Fruit fly (Drosophila melanogaster): ENCODE measurements around the gene CG42717.

CG42717 gene

dm6 chr3L:16037048-16037477, 4.1 kb upstream of the CG42717 start (continued):
- peak; percentile 92 for TF ChIP-seq CG1603 (tag; optimal IDR thresholded peaks at IDR 0.05)
- TF ChIP-seq sqz (GFP tag; optimal IDR thresholded peaks at IDR 0.05) = no peak
- TF ChIP-seq inv (GFP tag; IDR thresholded peaks at IDR 0.05; ENCODE audit: partially characterized antibody) = no peak; the same call in 1 of the 2 replicates
- TF ChIP-seq Dad (GFP tag; optimal IDR thresholded peaks at IDR 0.05) = peak; percentile 73
- TF ChIP-seq cwo (GFP tag; optimal IDR thresholded peaks at IDR 0.05) = peak; percentile 72
- TF ChIP-seq ab (GFP tag; optimal IDR thresholded peaks at IDR 0.05) = no peak
- peak; percentile 81 for TF ChIP-seq H2.0 (GFP tag; IDR thresholded peaks at IDR 0.05)
- TF ChIP-seq luna (GFP tag; optimal IDR thresholded peaks at IDR 0.05) = peak; percentile 79
- peak; percentile 47 for TF ChIP-seq Max (GFP tag; optimal IDR thresholded peaks at IDR 0.05)
- peak; percentile 77 for TF ChIP-seq Meics (GFP tag; optimal IDR thresholded peaks at IDR 0.05)
- peak; percentile 46 for TF ChIP-seq salm (tag; optimal IDR thresholded peaks at IDR 0.05)
- TF ChIP-seq CG18764 (GFP tag; optimal IDR thresholded peaks at IDR 0.05) = peak; percentile 44
- peak; percentile 71 for TF ChIP-seq CG10209 (GFP tag; optimal IDR thresholded peaks at IDR 0.05)
- TF ChIP-seq NC2α (GFP tag; optimal IDR thresholded peaks at IDR 0.05) = peak; percentile 48
- TF ChIP-seq so (GFP tag; IDR thresholded peaks at IDR 0.05) = peak; percentile 88
- TF ChIP-seq CG2120 (GFP tag; optimal IDR thresholded peaks at IDR 0.05) = peak; percentile 89
- TF ChIP-seq maf-S (GFP tag; optimal IDR thresholded peaks at IDR 0.05) = peak; percentile 67
- TF ChIP-seq ap (GFP tag; IDR thresholded peaks at IDR 0.05) = peak; percentile 64
- peak; percentile 56 for TF ChIP-seq gsb-n (tag; optimal IDR thresholded peaks at IDR 0.05)
- TF ChIP-seq mirr (GFP tag; optimal IDR thresholded peaks at IDR 0.05) = no peak
- TF ChIP-seq tx (GFP tag; optimal IDR thresholded peaks at IDR 0.05) = peak; percentile 43
- TF ChIP-seq row (GFP tag; IDR thresholded peaks at IDR 0.05) = peak; percentile 80
- TF ChIP-seq CoRest (tag; optimal IDR thresholded peaks at IDR 0.05) = peak; percentile 78
- peak; percentile 70; the same call in 1 of the 2 replicates for TF ChIP-seq CG31441 (GFP tag; IDR thresholded peaks at IDR 0.05)
- TF ChIP-seq CG17186 (GFP tag; optimal IDR thresholded peaks at IDR 0.05) = peak; percentile 53
- peak; percentile 86 for TF ChIP-seq CrebB (tag; optimal IDR thresholded peaks at IDR 0.05)
- peak; percentile 80 for TF ChIP-seq Awh (GFP tag; IDR thresholded peaks at IDR 0.05)
- peak; percentile 81 for TF ChIP-seq CG10147 (GFP tag; optimal IDR thresholded peaks at IDR 0.05)
- TF ChIP-seq CG17359 (tag; optimal IDR thresholded peaks at IDR 0.05) = peak; percentile 74
- TF ChIP-seq Side (GFP tag; optimal IDR thresholded peaks at IDR 0.05) = peak; percentile 71
- TF ChIP-seq Hr39 (optimal IDR thresholded peaks at IDR 0.05) = no peak
- peak; percentile 68 for TF ChIP-seq CG10979 (tag; optimal IDR thresholded peaks at IDR 0.05)
- peak; percentile 75 for TF ChIP-seq CG12155 (GFP tag; optimal IDR thresholded peaks at IDR 0.05)
- peak; percentile 57 for TF ChIP-seq Atf-2 (GFP tag; optimal IDR thresholded peaks at IDR 0.05)
- TF ChIP-seq br (optimal IDR thresholded peaks at IDR 0.05) = no peak
- peak; percentile 60 for TF ChIP-seq B-H2 (GFP tag; optimal IDR thresholded peaks at IDR 0.05)
- peak; percentile 45 for TF ChIP-seq CG8089 (GFP tag; optimal IDR thresholded peaks at IDR 0.05)
- peak; percentile 61 for TF ChIP-seq ems (GFP tag; optimal IDR thresholded peaks at IDR 0.05)
- peak; percentile 67 for TF ChIP-seq shn (GFP tag; optimal IDR thresholded peaks at IDR 0.05)
- peak; percentile 79 for TF ChIP-seq CG2678 (tag; optimal IDR thresholded peaks at IDR 0.05)
- TF ChIP-seq CG15514 (GFP tag; optimal IDR thresholded peaks at IDR 0.05) = peak; percentile 91
- peak; percentile 56 for TF ChIP-seq Bdp1 (GFP tag; optimal IDR thresholded peaks at IDR 0.05)
- TF ChIP-seq phol (tag; optimal IDR thresholded peaks at IDR 0.05) = peak; percentile 80
- TF ChIP-seq cas (GFP tag; IDR thresholded peaks at IDR 0.05) = peak; percentile 72; the same call in 1 of the 2 replicates
- peak; percentile 60 for TF ChIP-seq CG9215 (GFP tag; IDR thresholded peaks at IDR 0.05)
- peak; percentile 73 for TF ChIP-seq CG34376 (GFP tag; optimal IDR thresholded peaks at IDR 0.05)
- peak; percentile 62 for TF ChIP-seq CG7987 (GFP tag; optimal IDR thresholded peaks at IDR 0.05)
- TF ChIP-seq lov (optimal IDR thresholded peaks at IDR 0.05) = no peak
- TF ChIP-seq lov (GFP tag; IDR thresholded peaks at IDR 0.05) = peak; percentile 76; the same call in 2 of the 3 replicates
- TF ChIP-seq scrt (GFP tag; optimal IDR thresholded peaks at IDR 0.05) = peak; percentile 65
- TF ChIP-seq amos (GFP tag; IDR thresholded peaks at IDR 0.05; ENCODE audit: partially characterized antibody) = peak; percentile 70; the same call in 1 of the 2 replicates

Measured in whole organism, embryonic.